Worm (Caenorhabditis elegans) whole organism, late embryonic: ENCODE data around the gene nap-1.
"Not testable (repeated sequence)": the region's sequence is repeated elsewhere in the genome, so short reads cannot be mapped to it uniquely, and the experiment has no call there.

ENCODE experiments used
- C08G9.2 ChIP-seq: sonication (generic microtip); optimal IDR thresholded peaks from 2 replicates; lab custom pipeline; 2016; ENCODE audit warnings: mild to moderate bottlenecking, missing genetic modification characterization, moderate library complexity, missing compliant biosample characterization
- F13H6.1 ChIP-seq: sonication (generic microtip); optimal IDR thresholded peaks from 2 replicates; lab custom pipeline; 2016; ENCODE audit warnings: missing genetic modification characterization, missing compliant biosample characterization
- K02D7.2 ChIP-seq: sonication (generic microtip); optimal IDR thresholded peaks from 2 replicates; lab custom pipeline; 2017; ENCODE audit warnings: mild to moderate bottlenecking, missing genetic modification characterization, missing compliant biosample characterization
- K09A11.1 ChIP-seq: sonication (generic microtip); optimal IDR thresholded peaks from 2 replicates; lab custom pipeline; 2017; ENCODE audit warnings: antibody characterized with exemption, mild to moderate bottlenecking, missing genetic modification characterization, missing compliant biosample characterization; ENCODE audit not compliant: insufficient read depth
- Y22D7AL.16 ChIP-seq: sonication (generic microtip); optimal IDR thresholded peaks from 2 replicates; lab custom pipeline; 2016; ENCODE audit warnings: missing genetic modification characterization, missing compliant biosample characterization
- ahr-1 ChIP-seq: sonication (generic microtip); optimal IDR thresholded peaks from 2 replicates; lab custom pipeline; 2016; ENCODE audit warnings: missing genetic modification characterization, missing compliant biosample characterization
- ceh-14 ChIP-seq: sonication (generic microtip); optimal IDR thresholded peaks from 2 replicates; lab custom pipeline; 2016; ENCODE audit warnings: missing genotype, missing genetic modification characterization, missing compliant biosample characterization
- ceh-18 ChIP-seq: sonication (generic microtip); optimal IDR thresholded peaks from 2 replicates; lab custom pipeline; 2016; ENCODE audit warnings: missing genetic modification characterization, missing compliant biosample characterization
- ceh-2 ChIP-seq: sonication (generic microtip); optimal IDR thresholded peaks from 2 replicates; lab custom pipeline; 2016; ENCODE audit warnings: missing genotype, missing genetic modification characterization, missing compliant biosample characterization
- ceh-22 ChIP-seq: sonication (generic microtip); optimal IDR thresholded peaks from 2 replicates; lab custom pipeline; 2017; ENCODE audit warnings: missing biosample characterization, missing genetic modification characterization
- ceh-30 ChIP-seq: fragments of 150-350 bp; optimal IDR thresholded peaks from 2 replicates; lab custom pipeline; 2014; ENCODE audit warnings: missing biosample characterization, missing genetic modification characterization
- ceh-6 ChIP-seq: fragments of 200-800 bp; sonication (Bioruptor generic); optimal IDR thresholded peaks from 2 replicates; lab custom pipeline; 2018; ENCODE audit warnings: mild to moderate bottlenecking, missing genetic modification characterization, missing compliant biosample characterization
- ceh-9 ChIP-seq: sonication (generic microtip); optimal IDR thresholded peaks from 2 replicates; lab custom pipeline; 2016; ENCODE audit warnings: mild to moderate bottlenecking, missing genetic modification characterization, inconsistent platforms, missing compliant biosample characterization
- che-1 ChIP-seq: sonication (generic microtip); optimal IDR thresholded peaks from 2 replicates; lab custom pipeline; 2016; ENCODE audit warnings: mild to moderate bottlenecking, missing genetic modification characterization, missing compliant biosample characterization
- dmd-4 ChIP-seq: sonication (generic microtip); optimal IDR thresholded peaks from 2 replicates; lab custom pipeline; 2016; ENCODE audit warnings: borderline replicate concordance, missing genetic modification characterization, missing compliant biosample characterization
- dve-1 ChIP-seq: sonication (generic microtip); optimal IDR thresholded peaks from 2 replicates; lab custom pipeline; 2017; ENCODE audit warnings: antibody characterized with exemption, mild to moderate bottlenecking, missing genetic modification characterization, missing compliant biosample characterization
- elt-4 ChIP-seq: sonication (generic microtip); optimal IDR thresholded peaks from 2 replicates; lab custom pipeline; 2016; ENCODE audit warnings: missing genetic modification characterization, missing compliant biosample characterization
- fkh-10 ChIP-seq: fragments of 150-350 bp; optimal IDR thresholded peaks from 2 replicates; lab custom pipeline; 2014; ENCODE audit warnings: missing biosample characterization, missing genetic modification reagents, missing genetic modification characterization
- hlh-15 ChIP-seq: sonication (generic microtip); optimal IDR thresholded peaks from 2 replicates; lab custom pipeline; 2016; ENCODE audit warnings: missing genetic modification characterization, missing compliant biosample characterization
- hlh-30 ChIP-seq: sonication (generic microtip); optimal IDR thresholded peaks from 2 replicates; lab custom pipeline; 2017; ENCODE audit warnings: antibody characterized with exemption, missing genetic modification characterization, missing compliant biosample characterization; ENCODE audit not compliant: insufficient read depth
- hlh-8 ChIP-seq: sonication (generic microtip); optimal IDR thresholded peaks from 2 replicates; lab custom pipeline; 2016; ENCODE audit warnings: missing genotype, missing genetic modification characterization, missing compliant biosample characterization
- lin-11 ChIP-seq: fragments of 200-800 bp; sonication (Bioruptor generic); optimal IDR thresholded peaks from 2 replicates; lab custom pipeline; 2018; ENCODE audit warnings: mild to moderate bottlenecking, missing genetic modification characterization, missing compliant biosample characterization
- madf-2 ChIP-seq: sonication (generic microtip); optimal IDR thresholded peaks from 2 replicates; lab custom pipeline; 2017; ENCODE audit warnings: missing genetic modification characterization, missing compliant biosample characterization
- mec-3 ChIP-seq: sonication (generic microtip); optimal IDR thresholded peaks from 2 replicates; lab custom pipeline; 2016; ENCODE audit warnings: borderline replicate concordance, missing genetic modification characterization, missing compliant biosample characterization
- nhr-11 ChIP-seq: fragments of 150-350 bp; optimal IDR thresholded peaks from 2 replicates; lab custom pipeline; 2014; ENCODE audit warnings: missing biosample characterization, missing genetic modification characterization
- pag-3 ChIP-seq: sonication (generic microtip); optimal IDR thresholded peaks from 2 replicates; lab custom pipeline; 2016; ENCODE audit warnings: missing compliant biosample characterization, missing genetic modification characterization, borderline replicate concordance
- pat-9 ChIP-seq: fragments of 200-800 bp; sonication (Bioruptor generic); optimal IDR thresholded peaks from 2 replicates; lab custom pipeline; 2018; ENCODE audit warnings: mild to moderate bottlenecking, missing genetic modification characterization, moderate library complexity, missing compliant biosample characterization
- pha-4 ChIP-seq: fragments of 150-350 bp; optimal IDR thresholded peaks from 2 replicates; lab custom pipeline; 2018; ENCODE audit warnings: missing biosample characterization, missing genetic modification reagents, missing genetic modification characterization
- pqm-1 ChIP-seq: sonication (generic microtip); optimal IDR thresholded peaks from 2 replicates; lab custom pipeline; 2016; ENCODE audit warnings: missing genetic modification characterization, missing compliant biosample characterization
- pros-1 ChIP-seq: fragments of 150-350 bp; optimal IDR thresholded peaks from 2 replicates; lab custom pipeline; 2014; ENCODE audit warnings: missing biosample characterization, missing genetic modification reagents, missing genetic modification characterization
- ref-2 ChIP-seq: sonication (generic microtip); optimal IDR thresholded peaks from 2 replicates; lab custom pipeline; 2016; ENCODE audit warnings: missing genetic modification characterization, missing compliant biosample characterization
- rnt-1 ChIP-seq: sonication (generic microtip); optimal IDR thresholded peaks from 2 replicates; lab custom pipeline; 2016; ENCODE audit warnings: missing genetic modification characterization, missing compliant biosample characterization
- sdc-2 ChIP-seq: sonication (generic microtip); optimal IDR thresholded peaks from 2 replicates; lab custom pipeline; 2016; ENCODE audit warnings: missing genotype, missing genetic modification characterization, missing compliant biosample characterization
- sox-4 ChIP-seq: sonication (generic microtip); optimal IDR thresholded peaks from 2 replicates; lab custom pipeline; 2017; ENCODE audit warnings: mild to moderate bottlenecking, missing genetic modification characterization, inconsistent platforms, missing compliant biosample characterization
- syd-9 ChIP-seq: sonication (generic microtip); optimal IDR thresholded peaks from 2 replicates; lab custom pipeline; 2016; ENCODE audit warnings: mild to moderate bottlenecking, missing genetic modification characterization, moderate library complexity, missing compliant biosample characterization
- tbx-2 ChIP-seq: sonication (generic microtip); optimal IDR thresholded peaks from 2 replicates; lab custom pipeline; 2016; ENCODE audit warnings: missing genetic modification characterization, missing compliant biosample characterization
- ttx-3 ChIP-seq: sonication (generic microtip); optimal IDR thresholded peaks from 2 replicates; lab custom pipeline; 2016; ENCODE audit warnings: missing genetic modification reagents, missing genetic modification characterization, missing compliant biosample characterization
- unc-3 ChIP-seq, 2 experiments: fragments of 200-800 bp in 1 of 2; sonication (Bioruptor generic) in 1 of 2; sonication (generic microtip) in 1 of 2; conservative IDR thresholded peaks in 1 of 2; optimal IDR thresholded peaks in 1 of 2; 2 replicates each; pipeline versions ENCODE4 v1.3.6 to Lab custom; 2016 to 2022; ENCODE audit warnings: missing compliant biosample characterization in 2 of 2, missing genetic modification characterization in 2 of 2, missing genetic modification reagents in 1 of 2
- unc-42 ChIP-seq: sonication (generic microtip); optimal IDR thresholded peaks from 2 replicates; lab custom pipeline; 2016; ENCODE audit warnings: missing genotype, missing genetic modification characterization, missing compliant biosample characterization
- unc-55 ChIP-seq: sonication (generic microtip); optimal IDR thresholded peaks from 2 replicates; lab custom pipeline; 2017; ENCODE audit warnings: missing biosample characterization, missing genetic modification reagents, missing genetic modification characterization
- unc-86 ChIP-seq: sonication (generic microtip); optimal IDR thresholded peaks from 2 replicates; lab custom pipeline; 2016; ENCODE audit warnings: missing genetic modification characterization, missing compliant biosample characterization

The nap-1 gene

ce11 chrIV:8397814-8398213, 18.7 kb upstream of the nap-1 start:
- no peak for TF ChIP-seq ceh-2
- TF ChIP-seq ref-2 (tag; lab: Kevin White, UChicago), result no peak
- no peak for TF ChIP-seq sox-4 (tag; lab: Kevin White, UChicago)
- no peak for TF ChIP-seq hlh-8 (tag; lab: Kevin White, UChicago)
- TF ChIP-seq, all 69 proteins: peak for 0

DNA sequence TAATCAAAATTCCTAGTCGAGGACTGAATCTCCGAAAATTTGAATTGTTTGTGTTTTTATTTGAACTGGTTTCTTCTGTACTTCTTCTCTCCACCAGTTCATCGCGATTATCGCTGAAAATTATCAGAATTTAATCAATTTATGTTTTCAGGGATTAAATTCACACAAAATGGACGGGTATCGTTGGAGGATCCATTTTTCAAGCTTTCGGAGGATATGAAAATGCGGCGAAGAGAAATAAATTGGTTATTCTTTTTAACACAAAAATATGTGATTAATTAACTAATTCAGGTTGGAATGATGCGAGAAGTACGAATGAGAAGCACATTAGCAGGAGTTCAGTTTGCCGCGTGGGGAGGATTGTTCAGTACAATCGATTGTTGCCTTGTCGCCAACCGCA, 17.2 kb upstream of the nap-1 start, which contains the start of gene timm-17B.2:
TSS of gene timm-17B.2 (plus strand) at position 301 of the 400 bp plus-strand sequence.
- TF ChIP-seq ahr-1 (tag; lab: Kevin White, UChicago) (no peak), C08G9.2 (tag; lab: Kevin White, UChicago) (no peak), syd-9 (tag; lab: Kevin White, UChicago) (no peak), unc-86 (tag; lab: Kevin White, UChicago) (no peak), ceh-14 (tag; lab: Kevin White, UChicago) (no peak), K02D7.2 (tag; lab: Kevin White, UChicago) (no peak), tbx-2 (tag; lab: Kevin White, UChicago) (no peak), K09A11.1 (tag; lab: Kevin White, UChicago) (no peak), pat-9 (tag; lab: Kevin White, UChicago) (no peak), madf-2 (no peak), unc-3 (GFP tag; conservative IDR thresholded peaks at IDR 0.05; lab: Robert Waterston, UW) (no peak), unc-3 (tag; optimal IDR thresholded peaks at IDR 0.05; lab: Kevin White, UChicago) (no peak), pros-1 (tag; lab: Kevin White, UChicago) (no peak), lin-11 (no peak), mec-3 (tag; lab: Kevin White, UChicago) (no peak)

- no peak for TF ChIP-seq unc-42
- no peak for TF ChIP-seq lin-11
- TF ChIP-seq rnt-1 (tag; lab: Kevin White, UChicago), result no peak
- no peak for TF ChIP-seq pha-4
- no peak for TF ChIP-seq ceh-30
- TF ChIP-seq pqm-1 (tag; lab: Kevin White, UChicago), result no peak
- TF ChIP-seq, all 69 proteins: peak for 0
Measured at ce11 chrIV:8394105-8394504, 15.0 kb upstream of the nap-1 start, which contains the start of gene D2096.11. Gene D2096.11 (minus strand): TSS chrIV:8394205.

DNA sequence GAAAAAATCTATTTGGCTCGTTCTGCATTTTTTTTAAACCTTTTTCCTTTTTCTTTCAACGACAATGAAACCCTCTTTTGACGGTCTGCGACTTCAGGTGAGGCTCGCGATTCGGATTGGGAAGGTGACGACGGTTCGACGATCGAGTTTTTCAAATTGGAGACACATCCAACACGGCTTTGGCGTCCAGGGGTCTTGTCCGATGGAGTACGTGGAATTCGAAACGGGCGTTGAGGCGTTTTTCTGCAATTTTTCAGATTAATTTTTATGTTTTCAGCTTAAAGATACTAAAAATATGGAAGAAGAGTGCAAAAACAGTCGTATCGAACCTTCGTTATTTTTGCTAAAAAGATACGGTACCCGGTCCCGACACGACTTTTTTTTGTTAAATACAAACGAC, 10.0 kb upstream of the nap-1 start, which contains the start of gene D2096.10:
TSS of gene D2096.10 (minus strand) at position 101 of the 400 bp plus-strand sequence.
- not testable (repeated sequence) for TF ChIP-seq nhr-11 (tag; lab: Kevin White, UChicago); pat-9 (tag; lab: Kevin White, UChicago); dve-1

ce11 chrIV:8385662-8386061, 6.5 kb upstream of the nap-1 start:
- TF ChIP-seq hlh-15 (no peak), unc-42 (peak; percentile 45), unc-3 (GFP tag; conservative IDR thresholded peaks at IDR 0.05; lab: Robert Waterston, UW) (no peak), unc-3 (tag; optimal IDR thresholded peaks at IDR 0.05; lab: Kevin White, UChicago) (no peak)

DNA sequence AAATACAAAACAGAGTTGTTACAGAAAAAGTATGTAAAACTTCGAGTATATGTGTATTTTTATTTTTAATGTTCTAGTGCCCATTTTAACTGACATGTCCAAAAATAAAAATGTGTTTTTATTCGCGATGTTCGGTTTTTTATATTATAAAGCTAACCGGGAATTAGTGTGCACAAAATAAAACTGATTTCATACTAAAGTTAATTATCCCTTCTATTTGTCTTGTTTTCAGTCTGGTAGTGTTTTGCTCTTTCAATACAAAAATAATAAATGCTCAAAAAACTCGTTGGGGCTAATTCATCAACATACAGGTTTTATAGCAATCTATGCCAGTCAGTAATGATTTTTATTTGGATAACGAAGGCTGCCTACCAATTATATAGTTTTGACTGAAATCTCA, 5.6 kb upstream of the nap-1 start:
- no peak for TF ChIP-seq ceh-18

- TF ChIP-seq hlh-30, result no peak
- TF ChIP-seq fkh-10 (GFP tag; lab: Kevin White, UChicago), result no peak
- no peak for TF ChIP-seq unc-55 (GFP tag; lab: Kevin White, UChicago)
- no peak for TF ChIP-seq dmd-4 (tag; lab: Kevin White, UChicago)
- no peak for TF ChIP-seq K02D7.2 (tag; lab: Kevin White, UChicago)
- no peak for TF ChIP-seq dve-1
- no peak for TF ChIP-seq ceh-6 (GFP tag; lab: Kevin White, UChicago)
- no peak for TF ChIP-seq elt-4 (tag; lab: Kevin White, UChicago)
- no peak for TF ChIP-seq ceh-22 (tag; lab: Kevin White, UChicago)
- TF ChIP-seq ceh-2, result no peak
- no peak for TF ChIP-seq syd-9 (tag; lab: Kevin White, UChicago)
- no peak for TF ChIP-seq sdc-2
- TF ChIP-seq pag-3 (tag; lab: Kevin White, UChicago), result no peak
- TF ChIP-seq C08G9.2 (tag; lab: Kevin White, UChicago), result no peak
- TF ChIP-seq Y22D7AL.16, result no peak
- TF ChIP-seq ttx-3 (tag; lab: Kevin White, UChicago), result no peak
- no peak for TF ChIP-seq che-1 (tag; lab: Kevin White, UChicago)
- TF ChIP-seq F13H6.1, result no peak
- TF ChIP-seq ceh-9 (tag; lab: Kevin White, UChicago), result no peak
Measured at ce11 chrIV:8382695-8383094, 3.6 kb upstream of the nap-1 start, which contains the start of gene D2096.9. Gene D2096.9 (minus strand): TSS chrIV:8382795.
